Worm (Caenorhabditis elegans) whole organism, L2 larva: ENCODE measurements around the gene T12D8.9.

ENCODE experiments used
- R02D3.7 ChIP-seq: fragments of 150-350 bp; optimal IDR thresholded peaks from 2 replicates; lab custom pipeline; 2014; ENCODE audit warnings: missing biosample characterization, missing genetic modification characterization
- ZK546.5 ChIP-seq: sonication (generic microtip); optimal IDR thresholded peaks from 2 replicates; lab custom pipeline; 2017; ENCODE audit warnings: missing biosample characterization, missing genetic modification characterization
- blmp-1 ChIP-seq: sonication (generic microtip); optimal IDR thresholded peaks from 2 replicates; lab custom pipeline; 2017; ENCODE audit warnings: missing genetic modification characterization, mild to moderate bottlenecking, missing compliant biosample characterization, antibody characterized with exemption, moderate library complexity; ENCODE audit not compliant: insufficient read depth
- dmd-4 ChIP-seq: sonication (generic microtip); optimal IDR thresholded peaks from 2 replicates; lab custom pipeline; 2017; ENCODE audit warnings: missing biosample characterization, missing genetic modification characterization
- mab-5 ChIP-seq: fragments of 150-350 bp; optimal IDR thresholded peaks from 2 replicates; lab custom pipeline; 2014; ENCODE audit warnings: missing biosample characterization, missing genetic modification characterization
- nhr-11 ChIP-seq: fragments of 150-350 bp; optimal IDR thresholded peaks from 2 replicates; lab custom pipeline; 2014; ENCODE audit warnings: missing biosample characterization, missing genetic modification characterization
- nhr-25 ChIP-seq: fragments of 150-350 bp; sonication (generic microtip); optimal IDR thresholded peaks from 3 replicates; lab custom pipeline; 2014; ENCODE audit warnings: missing biosample characterization, missing genetic modification characterization
- unc-55 ChIP-seq: fragments of 150-350 bp; sonication (generic microtip); optimal IDR thresholded peaks from 3 replicates; lab custom pipeline; 2014; ENCODE audit warnings: missing biosample characterization, missing genetic modification reagents, missing genetic modification characterization
- unc-62 ChIP-seq: fragments of 150-350 bp; optimal IDR thresholded peaks from 2 replicates; lab custom pipeline; 2014; ENCODE audit warnings: missing biosample characterization, missing genetic modification reagents, missing genetic modification characterization
- ztf-11 ChIP-seq: sonication (generic microtip); optimal IDR thresholded peaks from 2 replicates; lab custom pipeline; 2017; ENCODE audit warnings: missing biosample characterization, missing genetic modification characterization

DNA sequence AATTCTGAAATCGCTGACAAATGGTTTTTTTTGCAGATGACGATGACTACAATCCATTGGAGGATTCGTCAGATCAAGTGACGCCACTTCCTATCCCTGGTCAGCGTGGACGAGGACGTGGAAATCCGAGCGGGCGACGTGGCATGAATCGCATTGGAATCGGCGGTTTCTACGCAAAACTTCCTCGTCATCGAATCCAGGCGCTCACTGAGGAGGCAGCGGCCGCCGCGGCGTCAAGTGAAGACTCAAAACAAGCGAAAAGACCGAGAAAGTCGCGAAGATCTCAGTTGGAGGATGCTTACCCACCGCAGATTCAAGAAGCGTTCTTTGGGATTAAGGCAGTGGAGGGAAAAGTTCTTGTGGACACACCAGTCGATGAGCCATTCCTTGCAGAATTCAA, 31.6 kb downstream of the T12D8.9 start:
- TF ChIP-seq nhr-25 (tag; lab: Kevin White, UChicago) (no peak), dmd-4 (no peak), ZK546.5 (tag; lab: Kevin White, UChicago) (no peak), unc-62 (no peak), mab-5 (tag; lab: Kevin White, UChicago) (no peak), ztf-11 (tag; lab: Kevin White, UChicago) (no peak), R02D3.7 (no peak), blmp-1 (tag; lab: Kevin White, UChicago) (no peak), unc-55 (GFP tag; lab: Kevin White, UChicago) (no peak), nhr-11 (no peak)
